Fruit fly (Drosophila melanogaster) whole organism: Measurements from ENCODE around the gene CG18170.

Experiments used
- CG8478 ChIP-seq: fragments of >200 bp; optimal IDR thresholded peaks from 2 replicates; lab custom pipeline; 2018; ENCODE audit warnings: inconsistent platforms
- Dll ChIP-seq: fragments of >200 bp; optimal IDR thresholded peaks from 2 replicates; lab custom pipeline; 2017
- EcR ChIP-seq, 2 experiments: fragments of >200 bp; optimal IDR thresholded peaks; 2 replicates each; lab custom pipeline; 2017; ENCODE audit warnings: missing biosample characterization in 2 of 2, missing genetic modification characterization in 2 of 2, missing genetic modification reagents in 2 of 2
- pan ChIP-seq: fragments of >200 bp; optimal IDR thresholded peaks from 2 replicates; lab custom pipeline; 2017
- psq ChIP-seq: fragments of >200 bp; optimal IDR thresholded peaks from 2 replicates; lab custom pipeline; 2017
- usp ChIP-seq: fragments of >200 bp; optimal IDR thresholded peaks from 2 replicates; lab custom pipeline; 2017; ENCODE audit warnings: missing biosample characterization, missing genetic modification characterization, mixed read lengths

Gene CG18170

dm6 chr3L:1628176-1628866, 25.6 kb downstream of the CG18170 start, which contains the start of gene CG13928:
TSS of gene CG13928 (minus strand) at chr3L:1628377.
- TF ChIP-seq psq (lab: Kevin White, UChicago): no peak
- TF ChIP-seq usp (GFP tag; lab: Kevin White, UChicago): no peak
- TF ChIP-seq CG8478 (lab: Kevin White, UChicago): no peak
- TF ChIP-seq Dll: no peak

dm6 chr3L:1629064-1629777, 26.5 kb downstream of the CG18170 start, which contains the start of gene GC:
TSS of gene GC (minus strand) at chr3L:1629301.
- TF ChIP-seq Dll (no peak), psq (lab: Kevin White, UChicago) (no peak), EcR (GFP tag; optimal IDR thresholded peaks at IDR 0.05; lab: Kevin White, UChicago) (no peak), usp (GFP tag; lab: Kevin White, UChicago) (no peak), pan (lab: Kevin White, UChicago) (no peak), CG8478 (lab: Kevin White, UChicago) (no peak)

dm6 chr3L:1636886-1637285, 34.1 kb downstream of the CG18170 start:
- no peak for TF ChIP-seq psq (lab: Kevin White, UChicago)
- TF ChIP-seq EcR (GFP tag; optimal IDR thresholded peaks at IDR 0.05; lab: Kevin White, UChicago): no peak
- no peak for TF ChIP-seq pan (lab: Kevin White, UChicago)
- no peak for TF ChIP-seq Dll
- no peak for TF ChIP-seq CG8478 (lab: Kevin White, UChicago)
- TF ChIP-seq usp (GFP tag; lab: Kevin White, UChicago): no peak

dm6 chr3L:1637652-1638051, 34.9 kb downstream of the CG18170 start, which contains the start of gene nSyb:
TSS of gene nSyb (minus strand) at chr3L:1637752.
- no peak for TF ChIP-seq Dll
- no peak for TF ChIP-seq CG8478 (lab: Kevin White, UChicago)
- no peak for TF ChIP-seq EcR (GFP tag; optimal IDR thresholded peaks at IDR 0.05; lab: Kevin White, UChicago)
- no peak for TF ChIP-seq usp (GFP tag; lab: Kevin White, UChicago)
- TF ChIP-seq pan (lab: Kevin White, UChicago): no peak
- no peak for TF ChIP-seq psq (lab: Kevin White, UChicago)

dm6 chr3L:1639185-1639812, 36.5 kb downstream of the CG18170 start, which contains the start of the genes Mettl2 and Bgb:
TSS of gene Mettl2 (minus strand) at chr3L:1639235.
TSS of gene Bgb (plus strand) at chr3L:1639711.
- no peak for TF ChIP-seq CG8478 (lab: Kevin White, UChicago)
- no peak for TF ChIP-seq pan (lab: Kevin White, UChicago)
- no peak for TF ChIP-seq usp (GFP tag; lab: Kevin White, UChicago)
- no peak for TF ChIP-seq psq (lab: Kevin White, UChicago)
- no peak for TF ChIP-seq EcR (GFP tag; optimal IDR thresholded peaks at IDR 0.05; lab: Kevin White, UChicago)
- TF ChIP-seq Dll: no peak

- TF ChIP-seq psq (lab: Kevin White, UChicago): no peak
- no peak for TF ChIP-seq pan (lab: Kevin White, UChicago)
- TF ChIP-seq usp (GFP tag; lab: Kevin White, UChicago): no peak
- no peak for TF ChIP-seq EcR (GFP tag; optimal IDR thresholded peaks at IDR 0.05; lab: Kevin White, UChicago)
- no peak for TF ChIP-seq CG8478 (lab: Kevin White, UChicago)
- no peak for TF ChIP-seq Dll
These were observed 42.3 kb downstream of the CG18170 start, which contains the start of the genes alphaCOP and CG13919 for dm6 chr3L:1644920-1645567. TSS of gene alphaCOP (minus strand) at chr3L:1645199. TSS of gene CG13919 (plus strand) at chr3L:1645467.

dm6 chr3L:1647276-1647919, 44.6 kb downstream of the CG18170 start, which contains the start of the genes CG17249 and Bro:
TSS of gene CG17249 (minus strand) at chr3L:1647464.
TSS of gene Bro (plus strand) at chr3L:1647869.
- no peak for TF ChIP-seq Dll
- TF ChIP-seq pan (lab: Kevin White, UChicago): no peak
- no peak for TF ChIP-seq EcR (GFP tag; optimal IDR thresholded peaks at IDR 0.05; lab: Kevin White, UChicago)
- TF ChIP-seq usp (GFP tag; lab: Kevin White, UChicago): no peak
- TF ChIP-seq psq (lab: Kevin White, UChicago): no peak
- no peak for TF ChIP-seq CG8478 (lab: Kevin White, UChicago)

dm6 chr3L:1648690-1649355, 46.1 kb downstream of the CG18170 start, which contains the start of gene CG13920:
TSS of gene CG13920 (plus strand) at chr3L:1648944.
- TF ChIP-seq EcR (GFP tag; optimal IDR thresholded peaks at IDR 0.05; lab: Kevin White, UChicago) (no peak), CG8478 (lab: Kevin White, UChicago) (no peak), pan (lab: Kevin White, UChicago) (no peak), psq (lab: Kevin White, UChicago) (no peak)

dm6 chr3L:1649363-1649762, 46.6 kb downstream of the CG18170 start:
- no peak for TF ChIP-seq pan (lab: Kevin White, UChicago)
- TF ChIP-seq psq (lab: Kevin White, UChicago): no peak
- no peak for TF ChIP-seq EcR (GFP tag; optimal IDR thresholded peaks at IDR 0.05; lab: Kevin White, UChicago)
- no peak for TF ChIP-seq Dll
- TF ChIP-seq usp (GFP tag; lab: Kevin White, UChicago): no peak
- no peak for TF ChIP-seq CG8478 (lab: Kevin White, UChicago)
